Fruit fly (Drosophila melanogaster) whole organism, embryonic: ENCODE measurements around the gene CG15044.

Source experiments
- ATbp ChIP-seq: fragments of 200-800 bp; sonication (Bioruptor generic); optimal IDR thresholded peaks from 2 replicates; lab custom pipeline; 2017; ENCODE audit warnings: missing biosample characterization, mild to moderate bottlenecking, missing genetic modification characterization, missing genetic modification reagents
- Ada2b ChIP-seq: fragments of 200-800 bp; sonication (Bioruptor generic); IDR thresholded peaks from 2 replicates; pipeline ENCODE4 v1.3.6; 2022; ENCODE audit warnings: missing biosample characterization, missing genetic modification characterization
- Bteb2 ChIP-seq: fragments of 200-800 bp; sonication (Bioruptor generic); optimal IDR thresholded peaks from 2 replicates; lab custom pipeline; 2016; ENCODE audit warnings: missing biosample characterization, missing genetic modification characterization
- CG10274 ChIP-seq: fragments of 200-800 bp; sonication (Bioruptor generic); optimal IDR thresholded peaks from 3 replicates; lab custom pipeline; 2017; ENCODE audit warnings: missing biosample characterization, mild to moderate bottlenecking, missing genetic modification characterization
- CG11247 ChIP-seq: fragments of 200-800 bp; sonication (Bioruptor generic); IDR thresholded peaks from 2 replicates; pipeline ENCODE4 v1.3.6; 2022; ENCODE audit warnings: missing biosample characterization, missing genetic modification characterization
- CG11456 ChIP-seq: fragments of 200-800 bp; sonication (Bioruptor generic); IDR thresholded peaks from 3 replicates; pipeline ENCODE4 v1.3.6; 2022; ENCODE audit warnings: missing biosample characterization, missing genetic modification characterization
- CG11695 ChIP-seq: fragments of 200-800 bp; sonication (Bioruptor generic); IDR thresholded peaks from 3 replicates; pipeline ENCODE4 v1.3.6; 2022; ENCODE audit warnings: missing biosample characterization, missing genetic modification characterization
- CG12104 ChIP-seq: fragments of 200-800 bp; sonication (Bioruptor generic); optimal IDR thresholded peaks from 3 replicates; lab custom pipeline; 2016; ENCODE audit warnings: missing biosample characterization, missing genetic modification characterization
- CG15073 ChIP-seq: fragments of 200-800 bp; sonication (Bioruptor generic); optimal IDR thresholded peaks from 2 replicates; lab custom pipeline; 2016; ENCODE audit warnings: missing biosample characterization, missing genetic modification characterization
- CG1602 ChIP-seq: fragments of 200-800 bp; sonication (Bioruptor generic); optimal IDR thresholded peaks from 3 replicates; lab custom pipeline; 2016; ENCODE audit warnings: missing biosample characterization, missing genetic modification characterization
- CG2116 ChIP-seq: fragments of 200-800 bp; sonication (Bioruptor generic); optimal IDR thresholded peaks from 3 replicates; lab custom pipeline; 2018; ENCODE audit warnings: missing biosample characterization, mild to moderate bottlenecking, missing genetic modification characterization
- CG31224 ChIP-seq: fragments of 200-800 bp; sonication (Bioruptor generic); IDR thresholded peaks from 2 replicates; pipeline ENCODE4 v1.3.6; 2022; ENCODE audit warnings: missing biosample characterization, missing genetic modification characterization
- CG6765 ChIP-seq: fragments of 200-800 bp; sonication (Bioruptor generic); optimal IDR thresholded peaks from 3 replicates; lab custom pipeline; 2017; ENCODE audit warnings: missing biosample characterization, mild to moderate bottlenecking, missing genetic modification characterization
- CG7357 ChIP-seq: fragments of 200-800 bp; sonication (Bioruptor generic); IDR thresholded peaks from 3 replicates; pipeline ENCODE4 v1.3.6; 2022; ENCODE audit warnings: missing biosample characterization, missing genetic modification characterization
- CG7987 ChIP-seq: fragments of 200-800 bp; sonication (Bioruptor generic); optimal IDR thresholded peaks from 2 replicates; lab custom pipeline; 2018; ENCODE audit warnings: missing biosample characterization, mild to moderate bottlenecking, missing genetic modification characterization, moderate library complexity
- CG8290 ChIP-seq, 3 experiments: fragments of 200-800 bp; sonication (Bioruptor generic); optimal IDR thresholded peaks; 2 replicates each; lab custom pipeline; 2016 to 2019; ENCODE audit warnings: missing biosample characterization in 3 of 3, missing genetic modification characterization in 3 of 3, mild to moderate bottlenecking in 2 of 3, moderate library complexity in 1 of 3
- CG8359 ChIP-seq: fragments of 200-800 bp; sonication (Bioruptor generic); optimal IDR thresholded peaks from 2 replicates; lab custom pipeline; 2017; ENCODE audit warnings: missing biosample characterization, mild to moderate bottlenecking, missing genetic modification characterization, borderline replicate concordance
- CG9215 ChIP-seq: fragments of 200-800 bp; sonication (Bioruptor generic); IDR thresholded peaks from 2 replicates; pipeline ENCODE4 v1.3.6; 2022; ENCODE audit warnings: missing biosample characterization, missing genetic modification characterization
- CG9817 ChIP-seq: fragments of 200-800 bp; sonication (Bioruptor generic); optimal IDR thresholded peaks from 2 replicates; lab custom pipeline; 2018; ENCODE audit warnings: missing biosample characterization, mild to moderate bottlenecking, missing genetic modification characterization, moderate library complexity
- Doc2 ChIP-seq: fragments of 200-800 bp; sonication (Bioruptor generic); IDR thresholded peaks from 2 replicates; pipeline ENCODE4 v1.3.6; 2022; ENCODE audit warnings: missing biosample characterization, missing genetic modification characterization
- Hmr ChIP-seq: fragments of 200-800 bp; sonication (Bioruptor generic); optimal IDR thresholded peaks from 3 replicates; lab custom pipeline; 2017; ENCODE audit warnings: mild to moderate bottlenecking, missing biosample characterization, missing genetic modification reagents, missing genetic modification characterization
- MBD-R2 ChIP-seq: fragments of 200-800 bp; sonication (Bioruptor generic); IDR thresholded peaks from 2 replicates; pipeline ENCODE4 v1.3.6; 2022; ENCODE audit warnings: missing biosample characterization, missing genetic modification characterization
- MESR4 ChIP-seq: fragments of 200-800 bp; sonication (Bioruptor generic); optimal IDR thresholded peaks from 2 replicates; lab custom pipeline; 2018; ENCODE audit warnings: missing biosample characterization, mild to moderate bottlenecking, missing genetic modification characterization, moderate library complexity
- Mes4 ChIP-seq: fragments of 200-800 bp; sonication (Bioruptor generic); optimal IDR thresholded peaks from 2 replicates; lab custom pipeline; 2016; ENCODE audit warnings: missing biosample characterization, missing genetic modification characterization
- Ravus ChIP-seq: fragments of 200-800 bp; sonication (Bioruptor generic); IDR thresholded peaks from 2 replicates; pipeline ENCODE4 v1.3.6; 2022; ENCODE audit warnings: missing biosample characterization, missing genetic modification characterization
- Sry-β ChIP-seq: fragments of 200-800 bp; sonication (Bioruptor generic); optimal IDR thresholded peaks from 2 replicates; lab custom pipeline; 2018; ENCODE audit warnings: missing biosample characterization, mild to moderate bottlenecking, missing genetic modification characterization, moderate library complexity
- Ssrp ChIP-seq: fragments of 200-800 bp; sonication (Bioruptor generic); optimal IDR thresholded peaks from 2 replicates; lab custom pipeline; 2018; ENCODE audit warnings: missing biosample characterization, mild to moderate bottlenecking, missing genetic modification characterization, moderate library complexity
- ac ChIP-seq: fragments of 200-800 bp; sonication (Bioruptor generic); optimal IDR thresholded peaks from 3 replicates; lab custom pipeline; 2017; ENCODE audit warnings: missing biosample characterization, mild to moderate bottlenecking, missing genetic modification characterization
- amos ChIP-seq: fragments of 200-800 bp; sonication (Bioruptor generic); IDR thresholded peaks from 2 replicates; pipeline ENCODE4 v1.3.6; 2022; ENCODE audit warnings: missing biosample characterization, missing genetic modification characterization; ENCODE audit not compliant: partially characterized antibody
- ato ChIP-seq: fragments of 200-800 bp; sonication (Bioruptor generic); IDR thresholded peaks from 2 replicates; pipeline ENCODE4 v1.3.6; 2022; ENCODE audit warnings: missing biosample characterization, missing genetic modification characterization; ENCODE audit not compliant: partially characterized antibody
- bigmax ChIP-seq: fragments of 200-800 bp; sonication (Bioruptor generic); optimal IDR thresholded peaks from 2 replicates; lab custom pipeline; 2018; ENCODE audit warnings: missing biosample characterization, mild to moderate bottlenecking, missing genetic modification characterization
- btn ChIP-seq: fragments of 200-800 bp; sonication (Bioruptor generic); optimal IDR thresholded peaks from 2 replicates; lab custom pipeline; 2016; ENCODE audit warnings: missing biosample characterization, missing genetic modification characterization
- dan ChIP-seq: fragments of 200-800 bp; sonication (Bioruptor generic); IDR thresholded peaks from 2 replicates; pipeline ENCODE4 v1.3.6; 2022; ENCODE audit warnings: missing biosample characterization, missing genetic modification characterization
- fd64A ChIP-seq: fragments of 200-800 bp; sonication (Bioruptor generic); optimal IDR thresholded peaks from 3 replicates; lab custom pipeline; 2018; ENCODE audit warnings: missing biosample characterization, mild to moderate bottlenecking, missing genetic modification characterization
- gcm2 ChIP-seq: fragments of 200-800 bp; sonication (Bioruptor generic); optimal IDR thresholded peaks from 2 replicates; lab custom pipeline; 2016; ENCODE audit warnings: missing biosample characterization, missing genetic modification characterization
- h ChIP-seq: fragments of >200 bp; optimal IDR thresholded peaks from 2 replicates; lab custom pipeline; 2017
- ham ChIP-seq: fragments of 200-800 bp; sonication (Bioruptor generic); IDR thresholded peaks from 2 replicates; pipeline ENCODE4 v1.3.6; 2022; ENCODE audit warnings: missing biosample characterization, missing genetic modification characterization
- inv ChIP-seq: fragments of 200-800 bp; sonication (Bioruptor generic); IDR thresholded peaks from 2 replicates; pipeline ENCODE4 v1.3.6; 2022; ENCODE audit warnings: missing biosample characterization, missing genetic modification characterization; ENCODE audit not compliant: partially characterized antibody
- jing ChIP-seq: fragments of 200-800 bp; sonication (Bioruptor generic); optimal IDR thresholded peaks from 2 replicates; lab custom pipeline; 2018; ENCODE audit warnings: missing biosample characterization, mild to moderate bottlenecking, missing genetic modification characterization
- lola ChIP-seq, 3 experiments: fragments of >200 bp in 2 of 3; fragments of 200-800 bp in 1 of 3; sonication (Bioruptor generic) in 1 of 3; optimal IDR thresholded peaks; 2 replicates each; lab custom pipeline; 2017 to 2019; ENCODE audit warnings: missing biosample characterization in 3 of 3, missing genetic modification characterization in 3 of 3, mild to moderate bottlenecking in 1 of 3, moderate library complexity in 1 of 3
- maf-S ChIP-seq: fragments of 200-800 bp; sonication (Bioruptor generic); optimal IDR thresholded peaks from 2 replicates; lab custom pipeline; 2016; ENCODE audit warnings: missing biosample characterization, missing genetic modification characterization
- nmo ChIP-seq: fragments of 200-800 bp; sonication (Bioruptor generic); optimal IDR thresholded peaks from 2 replicates; lab custom pipeline; 2018; ENCODE audit warnings: missing biosample characterization, mild to moderate bottlenecking, missing genetic modification characterization, moderate library complexity
- oc ChIP-seq: fragments of 200-800 bp; sonication (Bioruptor generic); optimal IDR thresholded peaks from 2 replicates; lab custom pipeline; 2018; ENCODE audit warnings: missing biosample characterization, mild to moderate bottlenecking, missing genetic modification characterization, moderate library complexity
- otp ChIP-seq: fragments of 200-800 bp; sonication (Bioruptor generic); IDR thresholded peaks from 3 replicates; pipeline ENCODE4, ENCODE4 v1.3.6; 2022; ENCODE audit warnings: missing biosample characterization, missing genetic modification characterization
- pfk ChIP-seq: fragments of 200-800 bp; sonication (Bioruptor generic); optimal IDR thresholded peaks from 2 replicates; lab custom pipeline; 2018; ENCODE audit warnings: missing biosample characterization, mild to moderate bottlenecking, missing genetic modification characterization, moderate library complexity
- pita ChIP-seq: fragments of 200-800 bp; sonication (Bioruptor generic); optimal IDR thresholded peaks from 2 replicates; lab custom pipeline; 2017; ENCODE audit warnings: missing biosample characterization, mild to moderate bottlenecking, missing genetic modification characterization
- sug ChIP-seq: fragments of 200-800 bp; optimal IDR thresholded peaks from 2 replicates; lab custom pipeline; 2019; ENCODE audit warnings: missing biosample characterization, mild to moderate bottlenecking, missing genetic modification characterization, moderate library complexity
- zf30C ChIP-seq: fragments of 200-800 bp; sonication (Bioruptor generic); optimal IDR thresholded peaks from 3 replicates; lab custom pipeline; 2018; ENCODE audit warnings: missing biosample characterization, mild to moderate bottlenecking, missing genetic modification characterization

CG15044 gene

DNA sequence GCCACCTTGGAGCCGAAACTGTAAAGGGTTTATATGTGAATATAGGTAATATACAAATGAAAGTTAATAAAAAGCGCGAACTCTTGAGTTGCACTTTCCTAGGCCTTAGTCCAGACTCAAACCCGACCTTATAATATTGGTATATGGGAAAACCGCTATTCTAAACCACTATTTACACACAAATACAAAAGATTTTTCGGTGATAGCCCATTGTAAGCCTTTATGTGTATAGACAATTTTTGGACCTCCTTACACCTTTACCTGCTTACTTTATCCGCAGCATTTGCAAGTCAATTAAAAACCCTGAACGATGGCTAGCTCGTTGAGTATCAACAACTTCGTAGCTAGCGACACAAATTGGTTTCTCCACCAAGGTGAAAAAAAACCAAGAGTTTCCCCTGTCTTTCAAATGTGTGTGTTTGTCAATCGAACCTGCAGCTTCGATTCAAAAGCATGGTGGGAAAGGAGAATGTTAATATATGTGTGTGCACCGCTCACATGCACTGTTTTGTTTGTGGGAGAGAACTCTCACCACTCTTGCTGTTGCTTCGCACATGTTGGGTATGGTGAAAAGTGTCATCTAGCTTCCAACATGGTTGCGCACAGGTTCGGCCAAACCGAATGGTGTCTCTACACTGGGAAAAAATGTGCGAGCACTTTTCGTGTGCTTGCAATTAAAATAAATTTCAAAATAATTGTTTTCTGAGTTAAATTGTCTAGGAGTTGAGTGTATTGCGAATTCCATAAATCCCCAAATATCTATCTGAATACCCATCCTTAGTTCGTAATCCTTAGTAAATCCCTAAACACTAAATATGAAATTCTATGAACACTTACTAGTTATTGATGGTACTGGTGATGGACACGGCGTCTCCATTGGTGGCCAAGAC, 15.1 kb upstream of the CG15044 start (continued):
- TF ChIP-seq oc, result peak; percentile 5
- peak; percentile 31 for TF ChIP-seq CG9215
- TF ChIP-seq Mes4, result peak; percentile 71
- peak; percentile 53; the same call in 1 of the 2 replicates for TF ChIP-seq MBD-R2 (GFP tag; lab: Robert Waterston, UW)
- TF ChIP-seq CG9817 (tag; lab: Kevin White, UChicago), result peak; percentile 15
- TF ChIP-seq CG11456, result peak; percentile 86
- TF ChIP-seq Sry-β (GFP tag; lab: Kevin White, UChicago), result no peak
- peak; percentile 70 for TF ChIP-seq CG11247
- TF ChIP-seq maf-S (GFP tag; lab: Kevin White, UChicago), result peak; percentile 66
- TF ChIP-seq dan (GFP tag; lab: Robert Waterston, UW), result no peak
- no peak for TF ChIP-seq bigmax (GFP tag; lab: Kevin White, UChicago)
- TF ChIP-seq Ssrp (tag; lab: Kevin White, UChicago), result peak; percentile 62
- peak; percentile 85 for TF ChIP-seq zf30C (GFP tag; lab: Kevin White, UChicago)
- TF ChIP-seq lola (GFP tag; optimal IDR thresholded peaks at IDR 0.05; lab: Kevin White, UChicago), result peak in 1 of 3 experiments; percentile 48
- no peak for TF ChIP-seq ato (GFP tag; lab: Robert Waterston, UW)
- peak; percentile 68 for TF ChIP-seq Bteb2 (GFP tag; lab: Kevin White, UChicago)
- TF ChIP-seq jing (GFP tag; lab: Kevin White, UChicago), result peak; percentile 31
- TF ChIP-seq CG6765 (GFP tag; lab: Kevin White, UChicago), result peak; percentile 67
- peak; percentile 88 for TF ChIP-seq otp (GFP tag; lab: Robert Waterston, UW)
- TF ChIP-seq Doc2 (GFP tag; lab: Robert Waterston, UW), result no peak
- TF ChIP-seq btn (GFP tag; lab: Kevin White, UChicago), result peak; percentile 74
- TF ChIP-seq CG31224 (GFP tag; lab: Robert Waterston, UW), result peak; percentile 69
- TF ChIP-seq CG12104 (GFP tag; lab: Kevin White, UChicago), result peak; percentile 65
- peak; percentile 61 for TF ChIP-seq Hmr (GFP tag; lab: Kevin White, UChicago)
- TF ChIP-seq pfk (GFP tag; lab: Kevin White, UChicago), result no peak
- TF ChIP-seq inv (GFP tag; lab: Robert Waterston, UW), result no peak
- TF ChIP-seq CG8359 (GFP tag; lab: Kevin White, UChicago), result peak; percentile 37
- TF ChIP-seq CG1602 (GFP tag; lab: Kevin White, UChicago), result peak; percentile 69
- TF ChIP-seq amos (GFP tag; lab: Robert Waterston, UW), result no peak
- TF ChIP-seq Ada2b (GFP tag; lab: Robert Waterston, UW), result peak; percentile 87
- TF ChIP-seq nmo, result peak; percentile 67
- peak; percentile 26 for TF ChIP-seq CG10274 (GFP tag; lab: Kevin White, UChicago)
- no peak for TF ChIP-seq h (lab: Kevin White, UChicago)
- TF ChIP-seq Ravus, result peak; percentile 48; the same call in 1 of the 2 replicates
- TF ChIP-seq fd64A (GFP tag; lab: Kevin White, UChicago), result no peak
- TF ChIP-seq MESR4 (GFP tag; lab: Kevin White, UChicago), result peak; percentile 10
- peak; percentile 46 for TF ChIP-seq gcm2 (GFP tag; lab: Kevin White, UChicago)
- peak; percentile 14 for TF ChIP-seq ac (GFP tag; lab: Kevin White, UChicago)
- TF ChIP-seq ATbp (GFP tag; lab: Kevin White, UChicago), result peak; percentile 79
- peak; percentile 90 for TF ChIP-seq CG11695 (GFP tag; lab: Robert Waterston, UW)
- no peak for TF ChIP-seq CG15073
- TF ChIP-seq sug (tag; lab: Kevin White, UChicago), result no peak
- peak; percentile 25 for TF ChIP-seq pita (GFP tag; lab: Kevin White, UChicago)
- peak; percentile 41; the same call in 1 of the 3 replicates for TF ChIP-seq CG7357 (GFP tag; lab: Robert Waterston, UW)
- peak; percentile 48 for TF ChIP-seq CG7987 (GFP tag; lab: Kevin White, UChicago)
- TF ChIP-seq CG8290 (GFP tag; optimal IDR thresholded peaks at IDR 0.05; lab: Kevin White, UChicago), result peak; percentile 12
- peak in 1 of 2 experiments; percentile 81 for TF ChIP-seq CG8290 (tag; optimal IDR thresholded peaks at IDR 0.05; lab: Kevin White, UChicago)
- TF ChIP-seq ham (GFP tag; lab: Robert Waterston, UW), result no peak
- peak; percentile 41 for TF ChIP-seq CG2116
